Fruit fly (Drosophila melanogaster) whole organism, embryonic: ENCODE results near the gene CG42822.

Source experiments
- Aef1 ChIP-seq: fragments of 200-800 bp; sonication (Bioruptor generic); IDR thresholded peaks from 3 replicates; pipeline ENCODE4 v1.3.6; 2022; ENCODE audit warnings: missing biosample characterization, missing genetic modification characterization
- CG17359 ChIP-seq: fragments of 200-800 bp; sonication (Bioruptor generic); optimal IDR thresholded peaks from 3 replicates; lab custom pipeline; 2018; ENCODE audit warnings: missing biosample characterization, mild to moderate bottlenecking, missing genetic modification characterization, moderate library complexity
- Mad ChIP-seq: fragments of 200-800 bp; sonication (Bioruptor generic); optimal IDR thresholded peaks from 2 replicates; lab custom pipeline; 2016; ENCODE audit warnings: missing biosample characterization, missing genetic modification characterization
- YL-1 ChIP-seq: fragments of 200-800 bp; sonication (Bioruptor generic); optimal IDR thresholded peaks from 3 replicates; lab custom pipeline; 2017; ENCODE audit warnings: missing biosample characterization, mild to moderate bottlenecking, missing genetic modification characterization
- corto ChIP-seq: fragments of 200-800 bp; sonication (Bioruptor generic); optimal IDR thresholded peaks from 2 replicates; lab custom pipeline; 2016; ENCODE audit warnings: missing biosample characterization, mild to moderate bottlenecking, missing genetic modification characterization, moderate library complexity
- dmrt11E ChIP-seq: fragments of 200-800 bp; sonication (Bioruptor generic); optimal IDR thresholded peaks from 3 replicates; lab custom pipeline; 2018; ENCODE audit warnings: missing biosample characterization, mild to moderate bottlenecking, missing genetic modification characterization, moderate library complexity
- lov ChIP-seq, 2 experiments: fragments of 200-800 bp in 1 of 2; fragments of >200 bp in 1 of 2; sonication (Bioruptor generic) in 1 of 2; IDR thresholded peaks in 1 of 2; optimal IDR thresholded peaks in 1 of 2; 2 replicates in 1 of 2; 3 replicates in 1 of 2; pipeline versions ENCODE4 v1.3.6 to Lab custom; 2017 to 2022; ENCODE audit warnings: missing biosample characterization in 1 of 2, missing genetic modification characterization in 1 of 2
- sens ChIP-seq: fragments of 200-800 bp; sonication (Bioruptor generic); peaks from one replicate; lab custom pipeline; 2016; ENCODE audit warnings: missing biosample characterization, missing genetic modification characterization
- tgo ChIP-seq: fragments of 200-800 bp; sonication (Bioruptor generic); IDR thresholded peaks from 3 replicates; pipeline ENCODE4 v1.3.6; 2022; ENCODE audit warnings: missing biosample characterization, missing genetic modification characterization
- unc-4 ChIP-seq: fragments of 200-800 bp; sonication (Bioruptor generic); IDR thresholded peaks from 2 replicates; pipeline ENCODE4 v1.3.6; 2022; ENCODE audit warnings: missing biosample characterization, missing genetic modification characterization; ENCODE audit not compliant: partially characterized antibody
- zen2 ChIP-seq: fragments of 200-800 bp; sonication (Bioruptor generic); IDR thresholded peaks from 3 replicates; pipeline ENCODE4 v1.3.6; 2022; ENCODE audit warnings: missing biosample characterization, missing genetic modification characterization; ENCODE audit not compliant: partially characterized antibody

- TF ChIP-seq YL-1 (GFP tag; lab: Kevin White, UChicago) (no peak), tgo (no peak), CG17359 (tag; lab: Kevin White, UChicago) (no peak), lov (optimal IDR thresholded peaks at IDR 0.05; lab: Kevin White, UChicago) (no peak), lov (GFP tag; IDR thresholded peaks at IDR 0.05; lab: Robert Waterston, UW) (no peak), dmrt11E (no peak), Mad (GFP tag; lab: Kevin White, UChicago) (no peak), unc-4 (no peak), corto (GFP tag; lab: Kevin White, UChicago) (no peak), Aef1 (GFP tag; lab: Robert Waterston, UW) (no peak), sens (no peak), zen2 (GFP tag; lab: Robert Waterston, UW) (no peak)
These were observed 13.6 kb upstream of the CG42822 start for dm6 chr3R:17400102-17400501.
